Worm (Caenorhabditis elegans) whole organism, mixed stage, embryonic: ENCODE results near the gene srbc-49.
"Not testable (repeated sequence)": the region's sequence is repeated elsewhere in the genome, so short reads cannot be mapped to it uniquely, and the experiment has no call there.

Experiments
- M03D4.4 ChIP-seq: sonication (generic microtip); optimal IDR thresholded peaks from 2 replicates; lab custom pipeline; 2017; ENCODE audit warnings: mild to moderate bottlenecking, missing genetic modification characterization, missing compliant biosample characterization
- bed-3 ChIP-seq: fragments of 200-800 bp; sonication (Bioruptor generic); optimal IDR thresholded peaks from 3 replicates; lab custom pipeline; 2018; ENCODE audit warnings: mild to moderate bottlenecking, missing genetic modification characterization, moderate library complexity, missing compliant biosample characterization
- ceh-39 ChIP-seq: fragments of 150-350 bp; optimal IDR thresholded peaks from 2 replicates; lab custom pipeline; 2014; ENCODE audit warnings: missing biosample characterization, missing genetic modification characterization
- ceh-43 ChIP-seq: fragments of 200-800 bp; sonication (Bioruptor generic); optimal IDR thresholded peaks from 2 replicates; lab custom pipeline; 2018; ENCODE audit warnings: mild to moderate bottlenecking, missing genetic modification characterization, moderate library complexity, missing compliant biosample characterization
- ces-1 ChIP-seq: fragments of 150-350 bp; optimal IDR thresholded peaks from 2 replicates; lab custom pipeline; 2014; ENCODE audit warnings: missing biosample characterization, missing genetic modification reagents, missing genetic modification characterization
- cnd-1 ChIP-seq: fragments of 200-800 bp; sonication (Bioruptor generic); optimal IDR thresholded peaks from 2 replicates; lab custom pipeline; 2018; ENCODE audit warnings: mild to moderate bottlenecking, missing genetic modification characterization, missing compliant biosample characterization
- drap-1 ChIP-seq: fragments of 200-800 bp; sonication (Bioruptor generic); optimal IDR thresholded peaks from 3 replicates; lab custom pipeline; 2018; ENCODE audit warnings: mild to moderate bottlenecking, missing genetic modification characterization, missing compliant biosample characterization
- elt-1 ChIP-seq: sonication (generic microtip); optimal IDR thresholded peaks from 2 replicates; lab custom pipeline; 2017; ENCODE audit warnings: missing genetic modification characterization, mild to moderate bottlenecking, missing compliant biosample characterization, antibody characterized with exemption, moderate library complexity, borderline replicate concordance; ENCODE audit not compliant: insufficient read depth
- elt-3 ChIP-seq: fragments of 150-350 bp; optimal IDR thresholded peaks from 2 replicates; lab custom pipeline; 2014; ENCODE audit warnings: missing biosample characterization, missing genetic modification characterization
- flh-1 ChIP-seq: fragments of 200-800 bp; sonication (Bioruptor generic); optimal IDR thresholded peaks from 2 replicates; lab custom pipeline; 2018; ENCODE audit warnings: mild to moderate bottlenecking, missing genetic modification characterization, moderate library complexity, missing compliant biosample characterization
- ham-2 ChIP-seq: fragments of 200-800 bp; sonication (Bioruptor generic); optimal IDR thresholded peaks from 2 replicates; lab custom pipeline; 2018; ENCODE audit warnings: mild to moderate bottlenecking, missing genetic modification characterization, missing compliant biosample characterization
- hlh-1 ChIP-seq: fragments of 150-350 bp; optimal IDR thresholded peaks from 2 replicates; lab custom pipeline; 2014; ENCODE audit warnings: missing biosample characterization, missing genetic modification reagents, missing genetic modification characterization
- lin-13 ChIP-seq: fragments of 150-350 bp; optimal IDR thresholded peaks from 2 replicates; lab custom pipeline; 2014; ENCODE audit warnings: missing biosample characterization, missing genetic modification characterization
- lin-32 ChIP-seq: fragments of 200-800 bp; sonication (Bioruptor generic); optimal IDR thresholded peaks from 2 replicates; lab custom pipeline; 2018; ENCODE audit warnings: mild to moderate bottlenecking, missing genetic modification characterization, missing compliant biosample characterization
- lsy-2 ChIP-seq: fragments of 150-350 bp; optimal IDR thresholded peaks from 2 replicates; lab custom pipeline; 2014; ENCODE audit warnings: missing biosample characterization, missing genetic modification characterization
- mep-1 ChIP-seq: fragments of 150-350 bp; optimal IDR thresholded peaks from 2 replicates; lab custom pipeline; 2017; ENCODE audit warnings: missing biosample characterization, missing genetic modification reagents, missing genetic modification characterization, inconsistent platforms
- mls-2 ChIP-seq: sonication (generic microtip); optimal IDR thresholded peaks from 2 replicates; lab custom pipeline; 2016; ENCODE audit warnings: mild to moderate bottlenecking, missing genetic modification characterization, moderate library complexity, missing compliant biosample characterization
- nhr-12 ChIP-seq: fragments of 150-350 bp; optimal IDR thresholded peaks from 2 replicates; lab custom pipeline; 2014; ENCODE audit warnings: missing biosample characterization, missing genetic modification characterization
- nhr-2 ChIP-seq: fragments of 150-350 bp; optimal IDR thresholded peaks from 2 replicates; lab custom pipeline; 2014; ENCODE audit warnings: missing biosample characterization, missing genetic modification characterization
- nhr-237 ChIP-seq: fragments of 150-350 bp; optimal IDR thresholded peaks from 2 replicates; lab custom pipeline; 2014; ENCODE audit warnings: missing biosample characterization, missing genetic modification characterization
- nhr-76 ChIP-seq: sonication (generic microtip); optimal IDR thresholded peaks from 2 replicates; lab custom pipeline; 2017; ENCODE audit warnings: missing biosample characterization, missing genetic modification characterization
- pha-4 ChIP-seq: fragments of 150-350 bp; optimal IDR thresholded peaks from 2 replicates; lab custom pipeline; 2018; ENCODE audit warnings: missing biosample characterization, missing genetic modification reagents, missing genetic modification characterization
- sem-2 ChIP-seq: fragments of 200-800 bp; sonication (Bioruptor generic); optimal IDR thresholded peaks from 2 replicates; lab custom pipeline; 2018; ENCODE audit warnings: mild to moderate bottlenecking, missing genetic modification characterization, missing compliant biosample characterization
- snpc-4 ChIP-seq: fragments of 150-350 bp; optimal IDR thresholded peaks from 2 replicates; lab custom pipeline; 2014; ENCODE audit warnings: missing biosample characterization, missing genetic modification characterization
- sptf-1 ChIP-seq: sonication (generic microtip); optimal IDR thresholded peaks from 2 replicates; lab custom pipeline; 2017; ENCODE audit warnings: mild to moderate bottlenecking, missing genetic modification characterization, moderate library complexity, missing compliant biosample characterization
- tbx-8 ChIP-seq: fragments of 200-800 bp; sonication (Bioruptor generic); optimal IDR thresholded peaks from 2 replicates; lab custom pipeline; 2018; ENCODE audit warnings: mild to moderate bottlenecking, missing genetic modification characterization, moderate library complexity, missing compliant biosample characterization
- unc-120 ChIP-seq: sonication (generic microtip); optimal IDR thresholded peaks from 2 replicates; lab custom pipeline; 2017; ENCODE audit warnings: missing genetic modification characterization, missing compliant biosample characterization; ENCODE audit not compliant: poor library complexity, severe bottlenecking
- unc-39 ChIP-seq: fragments of 150-350 bp; optimal IDR thresholded peaks from 2 replicates; lab custom pipeline; 2014; ENCODE audit warnings: missing biosample characterization, missing genetic modification characterization
- unc-62 ChIP-seq: fragments of 150-350 bp; optimal IDR thresholded peaks from 2 replicates; lab custom pipeline; 2014; ENCODE audit warnings: missing biosample characterization, missing genetic modification reagents, missing genetic modification characterization
- ztf-11 ChIP-seq: fragments of 150-350 bp; optimal IDR thresholded peaks from 2 replicates; lab custom pipeline; 2014; ENCODE audit warnings: missing biosample characterization, missing genetic modification characterization

srbc-49 gene

DNA sequence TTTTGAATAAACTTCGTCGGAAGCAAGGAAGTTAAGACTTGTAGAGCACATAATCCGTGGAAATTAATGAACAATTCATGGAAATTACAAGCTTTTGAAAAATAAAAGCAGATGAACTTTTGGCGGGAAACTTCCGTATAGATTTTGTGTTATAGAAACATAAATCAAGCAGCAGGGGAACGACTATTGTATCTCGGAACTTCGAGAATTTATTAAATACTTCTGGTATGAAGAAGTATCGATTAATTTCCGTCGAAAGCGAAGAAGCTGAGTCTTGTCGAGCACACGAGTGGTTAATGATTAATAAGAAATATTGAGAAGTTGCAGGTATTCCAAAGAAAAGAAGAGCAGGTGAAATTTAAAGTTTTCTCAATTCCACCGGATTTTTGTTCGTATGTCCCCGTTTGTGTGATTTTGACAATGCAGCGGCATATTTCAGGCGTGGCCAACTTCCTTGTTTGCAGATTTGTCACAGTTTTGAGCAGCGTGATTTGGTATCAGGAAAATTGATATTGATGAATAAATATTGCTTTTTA lies 28.8 kb downstream of the srbc-49 start, which contains the start of gene srh-147:
TSS of gene srh-147 (minus strand) at position 51 of the 536 bp plus-strand sequence.
- not testable (repeated sequence) for TF ChIP-seq ces-1; pha-4 (tag; lab: Kevin White, UChicago); M03D4.4 (tag; lab: Kevin White, UChicago)

DNA sequence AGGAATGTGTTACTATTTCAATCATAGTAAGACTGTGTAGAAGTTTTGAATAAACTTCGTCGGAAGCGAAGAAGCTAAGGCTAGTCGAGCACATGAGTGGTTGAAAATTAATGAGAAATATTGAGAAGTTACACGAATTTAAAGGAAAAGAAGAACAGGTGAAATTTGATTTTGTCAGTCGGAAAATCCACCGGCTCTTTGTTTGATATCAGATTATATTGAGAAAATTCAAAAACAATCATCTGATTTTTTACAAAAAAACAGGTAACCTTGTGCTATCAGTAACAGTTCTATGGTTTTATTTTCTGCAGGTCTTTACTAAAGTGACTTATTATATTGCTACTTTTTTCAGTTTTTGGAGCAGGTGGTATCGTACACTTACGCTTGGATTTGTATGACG lies 36.8 kb downstream of the srbc-49 start, which contains the start of gene srh-148:
TSS of gene srh-148 (minus strand) at position 101 of the 400 bp plus-strand sequence.
- TF ChIP-seq hlh-1 (no peak), ham-2 (GFP tag; lab: Kevin White, UChicago) (no peak), ceh-43 (GFP tag; lab: Kevin White, UChicago) (no peak), sem-2 (GFP tag; lab: Kevin White, UChicago) (no peak), mls-2 (tag; lab: Kevin White, UChicago) (no peak), sptf-1 (tag; lab: Kevin White, UChicago) (no peak), cnd-1 (tag; lab: Kevin White, UChicago) (no peak), nhr-2 (tag; lab: Kevin White, UChicago) (no peak), mep-1 (no peak), lin-13 (tag; lab: Kevin White, UChicago) (no peak), flh-1 (no peak), ztf-11 (tag; lab: Kevin White, UChicago) (no peak), pha-4 (tag; lab: Kevin White, UChicago) (no peak), unc-120 (tag; lab: Kevin White, UChicago) (no peak), ceh-39 (tag; lab: Kevin White, UChicago) (no peak), lin-32 (no peak), drap-1 (no peak)

DNA sequence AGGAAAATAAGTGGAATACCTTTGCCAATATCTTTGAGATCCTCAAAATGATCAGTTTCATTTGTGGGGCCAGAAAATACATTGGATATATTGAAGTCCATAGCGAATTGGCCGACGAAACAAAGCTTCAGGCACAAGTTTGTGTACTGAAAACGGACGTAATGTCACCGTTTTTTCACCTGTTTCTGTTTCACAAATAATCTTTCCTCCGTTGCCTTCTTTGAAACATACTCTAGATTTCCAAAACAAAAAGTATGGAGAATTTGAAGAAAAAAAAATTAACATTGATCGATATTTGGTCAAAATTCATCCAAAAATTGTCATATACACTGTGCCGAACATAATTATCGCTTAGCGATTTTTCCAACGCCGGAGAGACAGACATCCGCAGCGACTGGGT lies 41.1 kb downstream of the srbc-49 start, which contains the start of gene srz-12:
TSS of gene srz-12 (minus strand) at position 101 of the 400 bp plus-strand sequence.
- no peak for TF ChIP-seq nhr-76 (tag; lab: Kevin White, UChicago)
- no peak for TF ChIP-seq nhr-237 (tag; lab: Kevin White, UChicago)
- no peak for TF ChIP-seq elt-3
- TF ChIP-seq ceh-39 (tag; lab: Kevin White, UChicago) = no peak
- no peak for TF ChIP-seq tbx-8 (GFP tag; lab: Kevin White, UChicago)
- no peak for TF ChIP-seq nhr-12 (tag; lab: Kevin White, UChicago)
- TF ChIP-seq nhr-2 (tag; lab: Kevin White, UChicago) = no peak
- TF ChIP-seq snpc-4 (tag; lab: Kevin White, UChicago) = no peak
- TF ChIP-seq cnd-1 (tag; lab: Kevin White, UChicago) = no peak
- TF ChIP-seq unc-62 (GFP tag; lab: Kevin White, UChicago) = no peak
- no peak for TF ChIP-seq hlh-1
- no peak for TF ChIP-seq elt-1 (tag; lab: Kevin White, UChicago)
- no peak for TF ChIP-seq ceh-43 (GFP tag; lab: Kevin White, UChicago)
- no peak for TF ChIP-seq unc-39 (tag; lab: Kevin White, UChicago)
- TF ChIP-seq ztf-11 (tag; lab: Kevin White, UChicago) = no peak
- TF ChIP-seq lsy-2 (tag; lab: Kevin White, UChicago) = no peak
- TF ChIP-seq sem-2 (GFP tag; lab: Kevin White, UChicago) = no peak
- TF ChIP-seq bed-3 (GFP tag; lab: Kevin White, UChicago) = no peak

DNA sequence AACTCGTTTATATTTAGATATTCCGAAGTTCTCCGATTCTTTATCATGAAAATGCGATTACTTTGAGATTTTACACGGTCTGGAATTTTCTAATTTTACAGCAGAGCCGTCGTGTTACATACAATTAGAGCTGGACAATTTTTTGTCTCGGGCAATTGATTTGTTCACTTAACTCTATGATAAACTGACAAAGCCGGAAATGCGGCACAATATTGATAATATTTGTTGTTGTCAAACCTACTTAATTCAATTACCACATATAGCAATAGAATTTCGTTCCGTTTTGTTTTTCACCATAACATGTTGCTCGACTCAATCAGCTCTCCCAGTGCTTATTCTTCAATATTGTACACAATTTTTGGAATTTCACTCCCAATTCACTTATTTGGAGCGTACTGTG lies 41.5 kb downstream of the srbc-49 start, which contains the start of gene srh-299:
TSS of gene srh-299 (plus strand) at position 301 of the 400 bp plus-strand sequence.
- TF ChIP-seq ztf-11 (tag; lab: Kevin White, UChicago) (no peak), nhr-237 (tag; lab: Kevin White, UChicago) (no peak), flh-1 (no peak), nhr-76 (tag; lab: Kevin White, UChicago) (no peak), tbx-8 (GFP tag; lab: Kevin White, UChicago) (no peak), unc-62 (GFP tag; lab: Kevin White, UChicago) (no peak), sptf-1 (tag; lab: Kevin White, UChicago) (no peak), drap-1 (no peak), ceh-39 (tag; lab: Kevin White, UChicago) (no peak), pha-4 (tag; lab: Kevin White, UChicago) (no peak), lsy-2 (tag; lab: Kevin White, UChicago) (no peak), ces-1 (no peak), lin-32 (no peak), mep-1 (no peak), bed-3 (GFP tag; lab: Kevin White, UChicago) (no peak), nhr-2 (tag; lab: Kevin White, UChicago) (no peak), cnd-1 (tag; lab: Kevin White, UChicago) (no peak), nhr-12 (tag; lab: Kevin White, UChicago) (no peak)
